Worm (Caenorhabditis elegans): ENCODE measurements around the gene F54G2.1.

F54G2.1 gene

DNA sequence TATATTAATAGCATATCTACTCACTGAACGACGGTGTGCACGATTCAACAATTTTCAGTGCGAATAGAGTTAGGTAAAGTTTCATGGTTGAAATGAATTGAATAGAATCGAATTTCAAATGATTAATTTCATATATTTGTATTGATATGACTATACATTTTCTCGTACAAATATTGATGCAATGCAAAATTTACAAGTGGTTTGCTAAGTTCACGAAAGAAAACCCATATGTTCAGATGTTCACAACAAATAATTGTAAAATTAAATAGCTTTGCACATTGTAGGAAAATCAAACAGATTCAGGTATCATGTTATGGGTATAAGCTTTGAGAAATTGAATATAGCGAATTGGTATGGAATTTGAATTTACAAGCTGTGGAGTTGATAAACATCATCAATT, 78.5 kb downstream of the F54G2.1 start, which contains the start of gene H01M10.2:
TSS of gene H01M10.2 (minus strand) at position 101 of the 400 bp plus-strand sequence.
- TF ChIP-seq unc-62 (GFP tag; optimal IDR thresholded peaks at IDR 0.05) (no peak), nhr-11 (tag; optimal IDR thresholded peaks at IDR 0.05) (no peak), elt-3 (tag; optimal IDR thresholded peaks at IDR 0.05) (no peak), sem-4 (tag; optimal IDR thresholded peaks at IDR 0.05) (no peak), nhr-77 (tag; optimal IDR thresholded peaks at IDR 0.05) (no peak), nhr-21 (tag; optimal IDR thresholded peaks at IDR 0.05) (no peak), dmd-4 (tag; optimal IDR thresholded peaks at IDR 0.05) (no peak), nhr-237 (tag; optimal IDR thresholded peaks at IDR 0.05) (no peak), nhr-6 (tag; optimal IDR thresholded peaks at IDR 0.05) (no peak), ama-1 (optimal IDR thresholded peaks at IDR 0.05) (no peak), ZK546.5 (tag; optimal IDR thresholded peaks at IDR 0.05) (no peak), aly-2 (tag; optimal IDR thresholded peaks at IDR 0.05) (no peak), ztf-11 (tag; optimal IDR thresholded peaks at IDR 0.05) (no peak), lin-13 (GFP tag; optimal IDR thresholded peaks at IDR 0.05) (no peak), F13H6.1 (tag; optimal IDR thresholded peaks at IDR 0.05) (no peak), Y55F3AM.14 (GFP tag; optimal IDR thresholded peaks at IDR 0.05) (no peak), mdl-1 (tag; optimal IDR thresholded peaks at IDR 0.05) (no peak), mbf-1 (tag; optimal IDR thresholded peaks at IDR 0.05) (no peak), sma-3 (GFP tag; optimal IDR thresholded peaks at IDR 0.05) (no peak), sma-9 (GFP tag; optimal IDR thresholded peaks at IDR 0.05) (no peak), sma-9 (tag; optimal IDR thresholded peaks at IDR 0.05) (no peak)

DNA sequence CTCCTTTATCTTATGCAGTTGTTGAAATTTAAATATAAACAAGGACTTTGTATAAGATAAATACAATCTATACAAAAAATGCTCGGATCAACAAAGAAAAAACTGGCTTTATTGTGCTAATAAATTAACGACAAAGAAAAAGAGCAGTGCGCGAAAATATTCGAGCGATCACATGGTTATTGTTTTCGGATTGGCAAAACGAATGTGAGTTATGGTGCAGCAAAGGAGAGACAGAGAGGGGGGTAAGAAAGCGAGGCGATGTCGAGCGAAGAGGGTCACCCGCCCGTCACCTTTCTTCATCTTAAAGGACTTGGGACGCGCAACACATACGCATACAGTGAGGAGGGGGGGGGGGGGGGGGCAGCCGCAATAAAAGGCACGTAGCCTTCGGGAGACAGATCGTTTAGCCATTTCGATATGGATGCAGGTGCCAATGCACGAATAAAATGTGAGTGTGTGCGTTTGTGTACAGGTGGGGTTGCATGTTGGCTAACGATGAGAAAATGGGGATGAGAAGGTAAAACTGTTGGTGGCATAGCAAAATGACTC, 81.0 kb downstream of the F54G2.1 start:
- TF ChIP-seq nhr-25 (tag; optimal IDR thresholded peaks at IDR 0.05) = peak; percentile 24
- no peak for TF ChIP-seq sma-3 (GFP tag; optimal IDR thresholded peaks at IDR 0.05)

DNA sequence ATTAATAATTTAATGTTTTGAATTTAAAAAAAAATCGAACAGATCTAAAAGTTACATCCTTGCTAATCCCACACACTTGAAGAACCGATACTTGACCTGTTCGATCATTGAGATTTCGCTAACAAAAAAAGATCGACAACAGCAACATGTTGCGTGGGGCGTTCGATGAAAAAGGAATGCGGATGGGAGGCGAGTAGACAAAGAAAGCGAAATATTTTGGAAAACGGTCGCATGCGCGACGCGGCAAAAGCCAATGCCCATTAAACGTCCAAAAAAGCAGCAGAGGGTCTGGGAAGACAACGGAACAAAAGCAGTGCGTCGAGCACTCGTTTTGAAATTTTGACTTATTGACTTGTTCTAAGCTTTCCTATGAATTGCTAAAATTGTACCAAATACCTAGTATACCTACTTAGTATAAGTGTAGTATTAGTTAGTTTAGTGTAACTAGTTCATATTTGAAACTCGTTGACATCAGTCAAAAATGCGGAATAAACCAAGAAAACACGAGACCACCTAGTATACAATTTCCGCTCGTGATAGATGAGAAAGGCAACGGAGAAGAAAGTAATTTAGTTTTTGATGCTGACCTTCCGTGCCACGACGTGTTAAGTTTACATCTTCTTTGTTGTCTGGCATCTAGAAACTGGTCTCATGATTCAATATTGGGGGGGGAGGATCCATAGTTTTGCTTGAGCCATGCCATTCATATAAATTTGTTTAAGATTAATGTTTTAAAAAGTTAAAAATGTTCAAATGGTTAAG, 82.2 kb downstream of the F54G2.1 start:
- TF ChIP-seq elt-3 (tag; optimal IDR thresholded peaks at IDR 0.05) = no peak
- no peak for TF ChIP-seq lin-39 (tag; optimal IDR thresholded peaks at IDR 0.05)
- no peak for TF ChIP-seq unc-62 (GFP tag; optimal IDR thresholded peaks at IDR 0.05)
- no peak for TF ChIP-seq ztf-1 (GFP tag; conservative IDR thresholded peaks at IDR 0.05)
- no peak for TF ChIP-seq snpc-4 (tag; optimal IDR thresholded peaks at IDR 0.05)
- TF ChIP-seq crh-2 (tag; optimal IDR thresholded peaks at IDR 0.05) = peak; percentile 33
- TF ChIP-seq ztf-11 (tag; optimal IDR thresholded peaks at IDR 0.05) = no peak
- no peak for TF ChIP-seq gmeb-1 (tag; optimal IDR thresholded peaks at IDR 0.05)
- TF ChIP-seq nhr-237 (tag; optimal IDR thresholded peaks at IDR 0.05) = no peak
- no peak for TF ChIP-seq elt-1 (tag; optimal IDR thresholded peaks at IDR 0.05)
- TF ChIP-seq alr-1 (tag; optimal IDR thresholded peaks at IDR 0.05) = no peak
- no peak for TF ChIP-seq Y55F3AM.14 (GFP tag; optimal IDR thresholded peaks at IDR 0.05)
- no peak for TF ChIP-seq fos-1 (tag; optimal IDR thresholded peaks at IDR 0.05)
- no peak for TF ChIP-seq nhr-12 (tag; optimal IDR thresholded peaks at IDR 0.05)
- no peak for TF ChIP-seq ceh-16 (tag; optimal IDR thresholded peaks at IDR 0.05)
- no peak for TF ChIP-seq F13H6.1 (tag; optimal IDR thresholded peaks at IDR 0.05)
- no peak for TF ChIP-seq mbf-1 (tag; optimal IDR thresholded peaks at IDR 0.05)
- TF ChIP-seq aly-2 (tag; optimal IDR thresholded peaks at IDR 0.05) = no peak
- peak; percentile 40 for TF ChIP-seq sma-9 (GFP tag; optimal IDR thresholded peaks at IDR 0.05)
- no peak for TF ChIP-seq sma-9 (tag; optimal IDR thresholded peaks at IDR 0.05)
- no peak for TF ChIP-seq peb-1 (tag; optimal IDR thresholded peaks at IDR 0.05)
- TF ChIP-seq R02D3.7 (tag; optimal IDR thresholded peaks at IDR 0.05) = no peak
- peak; percentile 39 for TF ChIP-seq blmp-1 (tag; optimal IDR thresholded peaks at IDR 0.05; ENCODE audit: insufficient read depth)
- TF ChIP-seq nhr-11 (tag; optimal IDR thresholded peaks at IDR 0.05) = no peak
- TF ChIP-seq mab-5 (tag; optimal IDR thresholded peaks at IDR 0.05) = no peak
- TF ChIP-seq nhr-6 (tag; optimal IDR thresholded peaks at IDR 0.05) = no peak
- no peak for TF ChIP-seq nhr-23 (tag; optimal IDR thresholded peaks at IDR 0.05)
- no peak for TF ChIP-seq lin-11 (tag; optimal IDR thresholded peaks at IDR 0.05)
- no peak for TF ChIP-seq egl-27 (tag; optimal IDR thresholded peaks at IDR 0.05)
- TF ChIP-seq sem-4 (tag; optimal IDR thresholded peaks at IDR 0.05) = no peak
- TF ChIP-seq lin-13 (GFP tag; optimal IDR thresholded peaks at IDR 0.05) = no peak
- no peak for TF ChIP-seq nhr-77 (tag; optimal IDR thresholded peaks at IDR 0.05)
- TF ChIP-seq nhr-129 (tag; optimal IDR thresholded peaks at IDR 0.05) = peak; percentile 44
- TF ChIP-seq nhr-21 (tag; optimal IDR thresholded peaks at IDR 0.05) = no peak
- peak; percentile 66 for TF ChIP-seq nhr-25 (tag; optimal IDR thresholded peaks at IDR 0.05)
- no peak for TF ChIP-seq lsy-2 (tag; optimal IDR thresholded peaks at IDR 0.05)
- no peak for TF ChIP-seq unc-39 (tag; optimal IDR thresholded peaks at IDR 0.05)
- peak; percentile 13 for TF ChIP-seq sma-3 (GFP tag; optimal IDR thresholded peaks at IDR 0.05)
- no peak for TF ChIP-seq ztf-4 (tag; optimal IDR thresholded peaks at IDR 0.05)
- no peak for TF ChIP-seq dmd-4 (tag; optimal IDR thresholded peaks at IDR 0.05)
- no peak for TF ChIP-seq ama-1 (optimal IDR thresholded peaks at IDR 0.05)
- TF ChIP-seq zag-1 (tag; optimal IDR thresholded peaks at IDR 0.05) = no peak
- TF ChIP-seq mdl-1 (tag; optimal IDR thresholded peaks at IDR 0.05) = no peak
- no peak for TF ChIP-seq skn-1 (tag; optimal IDR thresholded peaks at IDR 0.05)
- TF ChIP-seq unc-55 (GFP tag; optimal IDR thresholded peaks at IDR 0.05) = no peak

All from whole organism, L2 larva.